Worm (Caenorhabditis elegans) whole organism, early embryonic: ENCODE data around the gene eak-3.

ENCODE experiments used
- F13C5.2 ChIP-seq: sonication (generic microtip); optimal IDR thresholded peaks from 2 replicates; lab custom pipeline; 2017; ENCODE audit warnings: mild to moderate bottlenecking, missing genetic modification characterization, inconsistent platforms, missing compliant biosample characterization
- aly-1 ChIP-seq: sonication (generic microtip); optimal IDR thresholded peaks from 2 replicates; lab custom pipeline; 2016; ENCODE audit warnings: missing genetic modification characterization, missing compliant biosample characterization
- ama-1 ChIP-seq: fragments of 150-350 bp; optimal IDR thresholded peaks from 2 replicates; lab custom pipeline; 2014
- ceh-36 ChIP-seq: sonication (generic microtip); optimal IDR thresholded peaks from 2 replicates; lab custom pipeline; 2016; ENCODE audit warnings: missing genetic modification characterization, inconsistent platforms, missing compliant biosample characterization
- flt-1 ChIP-seq: fragments of 200-800 bp; sonication (Bioruptor generic); IDR thresholded peaks from 2 replicates; pipeline ENCODE4 v1.3.6; 2022; ENCODE audit warnings: missing genetic modification characterization, missing compliant biosample characterization
- hmbx-1 ChIP-seq: sonication (generic microtip); optimal IDR thresholded peaks from 2 replicates; lab custom pipeline; 2016; ENCODE audit warnings: mild to moderate bottlenecking, missing genetic modification characterization, missing compliant biosample characterization
- hmg-4 ChIP-seq: fragments of 200-800 bp; sonication (Bioruptor generic); optimal IDR thresholded peaks from 2 replicates; lab custom pipeline; 2018; ENCODE audit warnings: mild to moderate bottlenecking, missing genetic modification characterization, missing compliant biosample characterization
- hnd-1 ChIP-seq: sonication (generic microtip); optimal IDR thresholded peaks from 2 replicates; lab custom pipeline; 2016; ENCODE audit warnings: missing genetic modification characterization, missing compliant biosample characterization
- pes-1 ChIP-seq: fragments of 200-800 bp; sonication (Bioruptor generic); IDR thresholded peaks from 2 replicates; pipeline ENCODE4 v1.3.6; 2022; ENCODE audit warnings: missing genetic modification reagents, missing genetic modification characterization, missing compliant biosample characterization
- scrt-1 ChIP-seq: fragments of 200-800 bp; sonication (Bioruptor generic); IDR thresholded peaks from 2 replicates; pipeline ENCODE4 v1.3.6; 2022; ENCODE audit warnings: missing genetic modification characterization, missing compliant biosample characterization
- sea-1 ChIP-seq: fragments of 200-800 bp; sonication (Bioruptor generic); conservative IDR thresholded peaks from 2 replicates; pipeline ENCODE4 v1.3.6; 2022; ENCODE audit warnings: missing genetic modification characterization, missing compliant biosample characterization
- tbx-11 ChIP-seq: fragments of 200-800 bp; sonication (Bioruptor generic); IDR thresholded peaks from 2 replicates; pipeline ENCODE4 v1.3.6; 2022; ENCODE audit warnings: missing genetic modification characterization, missing compliant biosample characterization
- tbx-37 ChIP-seq: fragments of 200-800 bp; sonication (Bioruptor generic); conservative IDR thresholded peaks from 2 replicates; pipeline ENCODE4 v1.3.6; 2022; ENCODE audit warnings: missing genetic modification reagents, missing genetic modification characterization, missing compliant biosample characterization
- tra-4 ChIP-seq: sonication (generic microtip); optimal IDR thresholded peaks from 2 replicates; lab custom pipeline; 2017; ENCODE audit warnings: missing genetic modification characterization, missing compliant biosample characterization

DNA sequence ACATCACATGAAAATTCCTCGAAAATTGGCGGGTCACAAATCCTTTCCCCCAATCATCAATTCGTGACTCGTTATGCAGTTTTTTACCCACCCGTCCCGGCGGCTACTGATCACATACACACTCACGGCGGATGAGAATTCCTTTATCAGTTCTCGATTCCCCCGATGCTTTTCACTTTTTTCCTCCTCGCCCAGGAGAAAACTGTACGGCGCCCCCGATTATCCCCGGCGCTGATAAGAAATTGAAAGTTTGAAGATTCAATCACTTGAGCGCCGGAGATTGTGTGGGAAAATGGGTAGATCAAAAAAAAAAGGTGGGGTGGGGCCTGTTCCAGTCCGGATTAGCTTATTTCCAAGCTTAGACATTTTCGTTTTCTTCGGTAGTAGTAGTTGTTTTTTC is 28.5 kb downstream of the eak-3 start:
- TF ChIP-seq hmbx-1 (no peak), ama-1 (lab: Kevin White, UChicago) (no peak), hnd-1 (no peak), ceh-36 (tag; lab: Kevin White, UChicago) (no peak), tbx-37 (no peak), scrt-1 (GFP tag; lab: Robert Waterston, UW) (no peak), aly-1 (tag; lab: Kevin White, UChicago) (no peak), tra-4 (no peak), hmg-4 (GFP tag; lab: Kevin White, UChicago) (no peak), sea-1 (no peak), flt-1 (GFP tag; lab: Robert Waterston, UW) (no peak), pes-1 (GFP tag; lab: Robert Waterston, UW) (no peak), tbx-11 (GFP tag; lab: Robert Waterston, UW) (no peak), F13C5.2 (tag; lab: Kevin White, UChicago) (no peak)
